Fruit fly (Drosophila melanogaster) whole organism, wandering third instar larva: ENCODE measurements around the gene ato.

Experiments
- Abd-B ChIP-seq: fragments of >200 bp; optimal IDR thresholded peaks from 2 replicates; lab custom pipeline; 2017; ENCODE audit warnings: missing biosample characterization, missing genetic modification characterization
- CG32264 ChIP-seq: fragments of 200-800 bp; sonication (Bioruptor generic); optimal IDR thresholded peaks from 2 replicates; lab custom pipeline; 2016; ENCODE audit warnings: missing biosample characterization, missing genetic modification characterization
- CG9705 ChIP-seq: fragments of 200-800 bp; sonication (Bioruptor generic); optimal IDR thresholded peaks from 2 replicates; lab custom pipeline; 2018; ENCODE audit warnings: missing biosample characterization, mild to moderate bottlenecking, missing genetic modification characterization
- CrebA ChIP-seq: fragments of 200-800 bp; sonication (Bioruptor generic); optimal IDR thresholded peaks from 2 replicates; lab custom pipeline; 2016; ENCODE audit warnings: missing biosample characterization, mild to moderate bottlenecking, missing genetic modification characterization, borderline replicate concordance
- Dfd ChIP-seq: fragments of >200 bp; optimal IDR thresholded peaks from 2 replicates; lab custom pipeline; 2017; ENCODE audit warnings: missing biosample characterization, missing genetic modification characterization
- Dif ChIP-seq: fragments of 200-275, 200-300 bp; sonication (Bioruptor generic); optimal IDR thresholded peaks from 2 replicates; lab custom pipeline; 2018; ENCODE audit warnings: missing biosample characterization, missing genetic modification characterization; ENCODE audit not compliant: partially characterized antibody
- GATAd ChIP-seq: sonication (Bioruptor generic); optimal IDR thresholded peaks from 2 replicates; lab custom pipeline; 2016; ENCODE audit warnings: missing biosample characterization, missing genetic modification characterization
- HLH106 ChIP-seq: fragments of 200-800 bp; optimal IDR thresholded peaks from 3 replicates; lab custom pipeline; 2019; ENCODE audit warnings: missing biosample characterization, mild to moderate bottlenecking, missing genetic modification characterization, moderate library complexity
- Hnf4 ChIP-seq: fragments of 200-800 bp; sonication (Bioruptor generic); optimal IDR thresholded peaks from 2 replicates; lab custom pipeline; 2016; ENCODE audit warnings: missing biosample characterization, mild to moderate bottlenecking, missing genetic modification characterization
- Hr78 ChIP-seq: fragments of >200 bp; optimal IDR thresholded peaks from 2 replicates; lab custom pipeline; 2017; ENCODE audit warnings: missing biosample characterization, missing genetic modification characterization
- Hr83 ChIP-seq: fragments of 200-300 bp; sonication (Bioruptor generic); optimal IDR thresholded peaks from 2 replicates; lab custom pipeline; 2016; ENCODE audit warnings: missing biosample characterization, mild to moderate bottlenecking, missing genetic modification characterization, moderate library complexity; ENCODE audit not compliant: poor library complexity, severe bottlenecking
- Jra ChIP-seq: sonication (Bioruptor generic); optimal IDR thresholded peaks from 2 replicates; lab custom pipeline; 2016; ENCODE audit warnings: missing biosample characterization, missing genetic modification characterization
- Mio ChIP-seq: sonication (Bioruptor generic); optimal IDR thresholded peaks from 2 replicates; lab custom pipeline; 2016; ENCODE audit warnings: missing biosample characterization, missing genetic modification characterization
- Myc ChIP-seq: fragments of >200 bp; optimal IDR thresholded peaks from 2 replicates; lab custom pipeline; 2017
- N ChIP-seq: fragments of >200 bp; optimal IDR thresholded peaks from 2 replicates; lab custom pipeline; 2018; ENCODE audit warnings: missing biosample characterization, missing external identifiers, missing genetic modification characterization
- OdsH ChIP-seq: fragments of 200-800 bp; sonication (Bioruptor generic); optimal IDR thresholded peaks from 2 replicates; lab custom pipeline; 2016; ENCODE audit warnings: missing biosample characterization, mild to moderate bottlenecking, missing genetic modification characterization
- Rel ChIP-seq, 2 experiments: fragments of 200-800 bp; sonication (Bioruptor generic) in 1 of 2; optimal IDR thresholded peaks; 2 replicates in 1 of 2; 3 replicates in 1 of 2; lab custom pipeline; 2016 to 2019; ENCODE audit warnings: mild to moderate bottlenecking in 2 of 2, missing biosample characterization in 2 of 2, missing genetic modification characterization in 2 of 2, moderate library complexity in 1 of 2
- Vsx2 ChIP-seq: fragments of 200-300, 225-300 bp; sonication (Bioruptor generic); optimal IDR thresholded peaks from 2 replicates; lab custom pipeline; 2018; ENCODE audit warnings: missing biosample characterization, missing genetic modification characterization; ENCODE audit not compliant: partially characterized antibody
- br ChIP-seq: fragments of 200-800 bp; sonication (Bioruptor generic); optimal IDR thresholded peaks from 2 replicates; lab custom pipeline; 2016; ENCODE audit warnings: missing biosample characterization, missing genetic modification characterization
- dl ChIP-seq, 2 experiments: fragments of 175-275, 200-275 bp in 1 of 2; fragments of 200-275 bp in 1 of 2; sonication (Bioruptor generic); optimal IDR thresholded peaks; lab custom pipeline; 2018; ENCODE audit warnings: mild to moderate bottlenecking in 2 of 2, missing biosample characterization in 2 of 2, missing genetic modification characterization in 2 of 2, moderate library complexity in 2 of 2; ENCODE audit not compliant: partially characterized antibody in 2 of 2, insufficient read depth in 1 of 2
- dsf ChIP-seq: sonication (Bioruptor generic); optimal IDR thresholded peaks from 2 replicates; lab custom pipeline; 2016; ENCODE audit warnings: missing biosample characterization, missing genetic modification characterization, borderline replicate concordance
- ey ChIP-seq: fragments of 200-800 bp; sonication (Bioruptor generic); optimal IDR thresholded peaks from 2 replicates; lab custom pipeline; 2016; ENCODE audit warnings: missing biosample characterization, missing genetic modification characterization
- foxo ChIP-seq, 2 experiments: fragments of 200-800 bp; sonication (Bioruptor generic); optimal IDR thresholded peaks; 2 replicates in 1 of 2; 3 replicates in 1 of 2; lab custom pipeline; 2016 to 2017; ENCODE audit warnings: missing biosample characterization in 2 of 2, missing genetic modification characterization in 2 of 2
- fru ChIP-seq: fragments of 200-800 bp; sonication (Bioruptor generic); optimal IDR thresholded peaks from 3 replicates; lab custom pipeline; 2016; ENCODE audit warnings: missing biosample characterization, mild to moderate bottlenecking, missing genetic modification characterization
- h ChIP-seq: fragments of 200-800 bp; sonication (Bioruptor generic); optimal IDR thresholded peaks from 3 replicates; lab custom pipeline; 2016; ENCODE audit warnings: missing biosample characterization, mild to moderate bottlenecking, missing genetic modification characterization
- jim ChIP-seq: fragments of 175-275, 200-325 bp; sonication (Bioruptor generic); optimal IDR thresholded peaks from 2 replicates; lab custom pipeline; 2016; ENCODE audit warnings: missing biosample characterization, mild to moderate bottlenecking, missing genetic modification characterization
- lola ChIP-seq: fragments of >200 bp; optimal IDR thresholded peaks from 2 replicates; lab custom pipeline; 2017; ENCODE audit warnings: missing biosample characterization, missing genetic modification characterization
- pan ChIP-seq: fragments of >200 bp; optimal IDR thresholded peaks from 2 replicates; lab custom pipeline; 2017
- psq ChIP-seq: fragments of 200-800 bp; sonication (Bioruptor generic); optimal IDR thresholded peaks from 3 replicates; lab custom pipeline; 2017; ENCODE audit warnings: missing biosample characterization, mild to moderate bottlenecking, missing genetic modification characterization, moderate library complexity
- rgr ChIP-seq: fragments of 200-800 bp; sonication (Bioruptor generic); optimal IDR thresholded peaks from 3 replicates; lab custom pipeline; 2016; ENCODE audit warnings: missing biosample characterization, mild to moderate bottlenecking, missing genetic modification characterization
- sage ChIP-seq: fragments of 200-800 bp; sonication (Bioruptor generic); optimal IDR thresholded peaks from 2 replicates; lab custom pipeline; 2016; ENCODE audit warnings: missing biosample characterization, mild to moderate bottlenecking, missing genetic modification characterization
- sv ChIP-seq: fragments of 200-800 bp; sonication (Bioruptor generic); optimal IDR thresholded peaks from 3 replicates; lab custom pipeline; 2016; ENCODE audit warnings: missing biosample characterization, missing genetic modification characterization
- tai ChIP-seq: sonication (Bioruptor generic); optimal IDR thresholded peaks from 2 replicates; lab custom pipeline; 2016; ENCODE audit warnings: missing biosample characterization, missing genetic modification characterization
- usp ChIP-seq: fragments of >200 bp; optimal IDR thresholded peaks from 2 replicates; lab custom pipeline; 2017; ENCODE audit warnings: missing biosample characterization, missing genetic modification characterization
- woc ChIP-seq: sonication (Bioruptor generic); optimal IDR thresholded peaks from 2 replicates; lab custom pipeline; 2016; ENCODE audit warnings: missing biosample characterization, mild to moderate bottlenecking, missing genetic modification characterization

Gene ato

dm6 chr3R:8292034-8292433 lies 14.2 kb downstream of the ato start, which contains the start of gene CG31463:
TSS of gene CG31463 (plus strand) at chr3R:8292335.
- TF ChIP-seq sv (GFP tag; lab: Kevin White, UChicago) (no peak), usp (GFP tag; lab: Kevin White, UChicago) (no peak), Hnf4 (GFP tag; lab: Kevin White, UChicago) (no peak), OdsH (GFP tag; lab: Kevin White, UChicago) (no peak)

DNA sequence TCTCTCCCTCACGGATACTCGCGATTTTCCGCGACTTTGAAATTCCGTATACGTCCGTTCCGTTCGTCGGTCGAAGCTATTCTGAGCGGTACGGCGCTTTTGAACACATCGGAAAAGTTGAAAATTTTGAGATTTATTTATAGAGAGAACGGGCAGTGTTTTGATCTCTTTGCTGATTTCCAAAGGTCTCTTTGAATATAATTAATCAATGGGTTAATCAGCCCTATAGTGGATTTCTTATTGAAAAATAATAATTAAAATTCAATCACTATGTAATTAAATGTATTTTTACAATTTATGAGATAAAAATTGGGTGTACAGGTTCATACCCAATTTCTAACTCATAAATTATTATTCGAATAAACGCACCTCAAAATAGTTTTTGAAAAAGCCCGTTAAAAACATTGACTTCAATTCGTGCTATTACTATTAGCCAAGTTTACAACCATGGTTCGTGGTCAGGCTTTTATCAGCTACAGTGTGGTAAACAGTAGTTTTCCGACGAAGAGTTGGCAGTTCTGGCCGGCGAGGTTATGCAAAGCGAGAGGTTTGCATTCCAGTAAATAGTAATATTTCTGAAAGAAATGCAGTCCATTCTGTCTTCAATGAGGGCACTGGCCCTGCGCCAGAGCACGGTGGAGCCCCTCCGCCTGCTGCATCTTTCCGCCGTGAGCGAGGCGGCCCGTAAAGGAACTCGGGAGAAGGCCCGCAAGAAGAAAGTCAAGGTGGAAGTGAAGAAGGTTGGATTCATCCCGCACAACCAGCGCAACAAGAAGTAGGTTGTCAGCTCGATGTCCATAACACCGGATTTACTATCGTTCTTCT lies 23.3 kb downstream of the ato start, which contains the start of the genes CG9626 and mRpL1:
Gene CG9626 (minus strand): TSS at position 51 of the 825 bp plus-strand sequence.
Gene mRpL1 (plus strand): TSS at position 513 of the 825 bp plus-strand sequence.
- TF ChIP-seq Myc (lab: Kevin White, UChicago) = peak; percentile 18
- peak; percentile 98 for TF ChIP-seq fru (GFP tag; lab: Kevin White, UChicago)
- no peak for TF ChIP-seq pan (lab: Kevin White, UChicago)
- TF ChIP-seq tai = no peak
- no peak for TF ChIP-seq Hr83 (GFP tag; lab: Kevin White, UChicago)

- TF ChIP-seq CrebA (GFP tag; lab: Kevin White, UChicago) (no peak), HLH106 (peak; percentile 21), Hr83 (GFP tag; lab: Kevin White, UChicago) (no peak), CG9705 (GFP tag; lab: Kevin White, UChicago) (peak; percentile 20), Dif (GFP tag; lab: Kevin White, UChicago) (peak; percentile 44), N (GFP tag; lab: Kevin White, UChicago) (no peak)
Measured at dm6 chr3R:8303848-8304247, 26.0 kb downstream of the ato start, which contains the start of gene nac. TSS of gene nac (minus strand) at chr3R:8304023.

DNA sequence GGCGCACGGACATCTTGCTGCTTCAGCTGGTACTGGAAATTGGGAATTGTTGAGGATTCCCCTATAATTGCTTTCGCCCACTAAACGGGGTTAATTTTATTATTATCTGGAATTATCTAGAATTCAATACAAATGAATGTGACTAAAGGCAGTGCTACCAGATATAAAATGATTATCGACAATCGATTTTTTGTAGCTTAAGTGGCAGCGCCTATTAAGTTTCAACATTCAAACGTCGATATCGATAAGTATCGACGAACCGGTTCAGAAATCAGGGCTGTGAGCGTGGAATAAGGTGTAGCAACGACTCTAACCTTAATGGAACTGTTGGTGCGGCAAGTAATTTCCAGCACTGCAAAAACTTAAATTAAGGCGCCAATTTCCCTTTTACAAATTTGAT lies 27.3 kb downstream of the ato start, which contains the start of gene Sgt1:
Gene Sgt1 (minus strand): TSS at position 165 of the 400 bp plus-strand sequence.
- TF ChIP-seq sv (GFP tag; lab: Kevin White, UChicago) = no peak
- peak; percentile 33 for TF ChIP-seq HLH106
- no peak for TF ChIP-seq CG9705 (GFP tag; lab: Kevin White, UChicago)
- no peak for TF ChIP-seq Dfd (GFP tag; lab: Kevin White, UChicago)
- TF ChIP-seq Jra (GFP tag; lab: Kevin White, UChicago) = no peak
- no peak for TF ChIP-seq Hr78 (GFP tag; lab: Kevin White, UChicago)
- no peak for TF ChIP-seq fru (GFP tag; lab: Kevin White, UChicago)
- TF ChIP-seq usp (GFP tag; lab: Kevin White, UChicago) = no peak
- no peak for TF ChIP-seq tai
- TF ChIP-seq Mio (GFP tag; lab: Kevin White, UChicago) = no peak
- TF ChIP-seq Vsx2 = no peak
- TF ChIP-seq CrebA (GFP tag; lab: Kevin White, UChicago) = no peak
- TF ChIP-seq br (GFP tag; lab: Kevin White, UChicago) = no peak
- peak; percentile 39 for TF ChIP-seq ey
- no peak for TF ChIP-seq psq (GFP tag; lab: Kevin White, UChicago)
- no peak for TF ChIP-seq dl (GFP tag; optimal IDR thresholded peaks at IDR 0.05; lab: Kevin White, UChicago; ENCODE audit: insufficient read depth in 1 of 2, partially characterized antibody in 2 of 2)
- no peak for TF ChIP-seq sage (GFP tag; lab: Kevin White, UChicago)
- no peak for TF ChIP-seq dsf
- TF ChIP-seq GATAd (GFP tag; lab: Kevin White, UChicago) = no peak
- no peak for TF ChIP-seq pan (lab: Kevin White, UChicago)
- TF ChIP-seq jim (GFP tag; lab: Kevin White, UChicago) = no peak
- no peak for TF ChIP-seq CG32264 (GFP tag; lab: Kevin White, UChicago)
- TF ChIP-seq h (GFP tag; lab: Kevin White, UChicago) = no peak
- TF ChIP-seq woc (GFP tag; lab: Kevin White, UChicago) = no peak
- no peak for TF ChIP-seq Dif (GFP tag; lab: Kevin White, UChicago)
- no peak for TF ChIP-seq rgr (GFP tag; lab: Kevin White, UChicago)
- no peak for TF ChIP-seq Hnf4 (GFP tag; lab: Kevin White, UChicago)
- peak in 1 of 2 experiments; percentile 45 for TF ChIP-seq foxo (GFP tag; optimal IDR thresholded peaks at IDR 0.05; lab: Kevin White, UChicago)
- TF ChIP-seq OdsH (GFP tag; lab: Kevin White, UChicago) = peak; percentile 36
- TF ChIP-seq lola (GFP tag; lab: Kevin White, UChicago) = no peak
- TF ChIP-seq Abd-B = no peak
- TF ChIP-seq Rel (GFP tag; optimal IDR thresholded peaks at IDR 0.05; lab: Kevin White, UChicago) = no peak
- peak; percentile 91 for TF ChIP-seq Rel (tag; optimal IDR thresholded peaks at IDR 0.05; lab: Kevin White, UChicago)
